Worm (Caenorhabditis elegans): ENCODE results near the gene K05B2.2.
A peak's percentile ranks its signal among the peaks of the same experiment; 100 is the strongest.

The K05B2.2 gene

DNA sequence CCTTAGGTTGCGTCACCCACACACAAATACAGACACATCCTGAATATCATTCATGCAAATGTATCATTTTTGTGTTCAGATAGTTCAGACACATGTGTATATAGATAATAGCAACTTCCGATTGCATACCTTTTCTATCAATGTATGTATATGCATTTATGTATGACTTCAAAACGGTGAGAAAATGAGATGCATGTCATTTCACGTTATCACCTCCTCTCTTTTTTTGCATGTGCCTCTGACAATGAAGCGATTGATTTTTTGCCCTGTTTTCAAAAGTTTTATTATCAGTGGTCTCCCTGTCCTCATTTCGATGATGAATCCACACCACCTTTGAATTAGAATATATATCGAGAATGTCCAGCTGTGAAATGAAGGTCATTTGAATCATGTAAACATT, at the start of gene K05B2.2:
TSS of gene K05B2.2 (plus strand) at position 278 of the 400 bp plus-strand sequence.
- no peak for TF ChIP-seq med-1 (GFP tag; optimal IDR thresholded peaks at IDR 0.05; ENCODE audit: insufficient read depth)
- TF ChIP-seq ztf-23 (GFP tag; IDR thresholded peaks at IDR 0.05), result no peak
- TF ChIP-seq flt-1 (GFP tag; IDR thresholded peaks at IDR 0.05), result no peak
- TF ChIP-seq ref-1 (GFP tag; conservative IDR thresholded peaks at IDR 0.05), result no peak
- TF ChIP-seq ztf-29 (GFP tag; IDR thresholded peaks at IDR 0.05), result no peak
- no peak for TF ChIP-seq T22C8.4 (GFP tag; IDR thresholded peaks at IDR 0.05)
- TF ChIP-seq tab-1 (GFP tag; IDR thresholded peaks at IDR 0.05), result no peak
- no peak for TF ChIP-seq cog-1 (tag; optimal IDR thresholded peaks at IDR 0.05)
- TF ChIP-seq klf-2 (GFP tag; conservative IDR thresholded peaks at IDR 0.05), result no peak

DNA sequence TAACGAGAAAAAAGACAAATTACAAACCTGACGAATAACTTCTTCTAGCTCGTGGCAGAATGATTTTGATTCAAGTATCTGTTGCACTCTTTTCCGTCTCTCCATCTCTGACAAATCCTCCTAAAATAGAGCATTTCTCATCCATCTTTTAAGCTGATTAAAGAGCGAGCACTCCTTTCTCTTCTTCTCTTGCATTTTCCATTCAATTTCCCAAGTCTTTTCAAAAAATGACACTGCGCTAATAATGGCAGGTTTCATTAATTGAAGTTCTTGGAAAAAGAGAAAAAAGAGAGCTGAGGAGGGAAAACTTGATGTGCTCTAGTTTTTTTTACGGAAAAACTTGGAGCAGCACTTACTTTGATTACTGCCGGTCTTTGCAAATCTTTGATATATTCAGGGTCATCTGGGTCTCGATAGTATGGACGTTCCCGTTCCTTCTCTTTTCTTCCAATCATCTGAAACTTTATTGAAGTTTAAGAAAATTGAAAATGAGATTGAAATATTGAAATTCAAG, 46.2 kb upstream of the K05B2.2 start, which contains the start of gene add-1:
TSS of gene add-1 (minus strand) at position 464 of the 514 bp plus-strand sequence.
- TF ChIP-seq cog-1 (tag; optimal IDR thresholded peaks at IDR 0.05) (no peak), ztf-29 (GFP tag; IDR thresholded peaks at IDR 0.05) (no peak), T22C8.4 (GFP tag; IDR thresholded peaks at IDR 0.05) (no peak), klf-2 (GFP tag; conservative IDR thresholded peaks at IDR 0.05) (no peak), med-1 (GFP tag; optimal IDR thresholded peaks at IDR 0.05; ENCODE audit: insufficient read depth) (no peak), ref-1 (GFP tag; conservative IDR thresholded peaks at IDR 0.05) (no peak), tab-1 (GFP tag; IDR thresholded peaks at IDR 0.05) (no peak), ztf-23 (GFP tag; IDR thresholded peaks at IDR 0.05) (no peak), flt-1 (GFP tag; IDR thresholded peaks at IDR 0.05) (no peak)

DNA sequence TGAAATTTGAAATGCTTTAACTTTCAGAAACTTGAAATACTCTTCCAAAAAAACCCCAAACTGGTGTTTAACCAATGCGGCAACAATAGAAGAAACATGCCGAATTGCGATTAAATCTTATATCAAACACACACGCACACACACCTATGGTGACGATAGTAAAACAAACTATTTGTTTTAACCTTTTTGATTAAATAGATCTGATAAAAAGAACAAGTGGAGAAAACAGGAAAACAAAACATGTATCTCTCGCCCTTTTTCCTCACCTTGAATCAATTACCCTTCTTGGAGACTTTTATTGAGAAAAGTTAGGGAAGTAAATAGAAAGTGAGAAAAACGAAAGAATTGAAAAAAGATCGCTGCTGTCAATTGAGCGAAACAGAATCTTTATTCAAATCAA, 44.5 kb upstream of the K05B2.2 start:
- TF ChIP-seq cog-1 (tag; optimal IDR thresholded peaks at IDR 0.05) (no peak), flt-1 (GFP tag; IDR thresholded peaks at IDR 0.05) (no peak), T22C8.4 (GFP tag; IDR thresholded peaks at IDR 0.05) (no peak), ztf-23 (GFP tag; IDR thresholded peaks at IDR 0.05) (no peak), klf-2 (GFP tag; conservative IDR thresholded peaks at IDR 0.05) (no peak), tab-1 (GFP tag; IDR thresholded peaks at IDR 0.05) (no peak), ref-1 (GFP tag; conservative IDR thresholded peaks at IDR 0.05) (no peak), ztf-29 (GFP tag; IDR thresholded peaks at IDR 0.05) (no peak), med-1 (GFP tag; optimal IDR thresholded peaks at IDR 0.05; ENCODE audit: insufficient read depth) (no peak)

DNA sequence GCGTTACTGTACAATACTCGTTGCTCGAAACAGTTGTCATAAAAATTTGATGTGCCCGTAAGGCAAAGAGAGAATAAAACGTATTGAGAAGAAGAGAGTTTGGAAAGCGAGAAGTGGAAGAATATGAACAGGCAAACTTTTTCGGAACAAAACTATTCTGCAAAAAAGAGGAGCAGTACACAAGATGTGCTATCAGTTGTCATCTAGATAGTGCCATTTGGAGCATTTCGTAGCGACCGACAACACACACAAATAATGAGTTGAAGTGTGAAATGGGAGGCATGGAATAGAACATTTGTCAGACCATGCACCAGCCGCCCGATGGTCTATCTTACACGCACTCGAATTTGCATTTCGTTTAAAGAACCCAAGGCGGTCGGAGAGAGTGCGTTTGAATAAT, 43.8 kb upstream of the K05B2.2 start:
- no peak for TF ChIP-seq tab-1 (GFP tag; IDR thresholded peaks at IDR 0.05)
- TF ChIP-seq cog-1 (tag; optimal IDR thresholded peaks at IDR 0.05), result no peak
- TF ChIP-seq ztf-23 (GFP tag; IDR thresholded peaks at IDR 0.05), result no peak
- no peak for TF ChIP-seq ztf-29 (GFP tag; IDR thresholded peaks at IDR 0.05)
- TF ChIP-seq flt-1 (GFP tag; IDR thresholded peaks at IDR 0.05), result no peak
- no peak for TF ChIP-seq ref-1 (GFP tag; conservative IDR thresholded peaks at IDR 0.05)
- TF ChIP-seq klf-2 (GFP tag; conservative IDR thresholded peaks at IDR 0.05), result no peak

DNA sequence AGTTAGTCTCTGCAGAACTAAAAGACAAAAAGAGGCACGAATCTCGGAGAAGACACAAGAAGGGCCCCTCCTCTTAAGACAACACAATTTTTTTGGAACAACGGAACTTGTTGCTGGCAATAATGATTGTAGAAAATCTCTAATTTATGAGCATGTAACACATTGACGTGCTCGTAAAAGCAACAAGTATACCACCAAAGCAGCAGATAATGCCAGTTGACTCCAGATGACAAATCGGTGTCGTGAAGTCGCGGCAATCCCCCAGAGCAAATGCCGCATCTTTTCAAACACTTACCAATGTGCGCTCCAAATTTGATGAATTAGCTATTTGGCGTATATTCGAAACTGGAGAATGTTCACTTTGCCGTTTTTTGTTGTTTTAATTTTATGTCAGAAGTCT, 41.7 kb upstream of the K05B2.2 start:
- TF ChIP-seq T22C8.4 (GFP tag; IDR thresholded peaks at IDR 0.05) (no peak), ztf-29 (GFP tag; IDR thresholded peaks at IDR 0.05) (no peak), flt-1 (GFP tag; IDR thresholded peaks at IDR 0.05) (no peak), klf-2 (GFP tag; conservative IDR thresholded peaks at IDR 0.05) (no peak), cog-1 (tag; optimal IDR thresholded peaks at IDR 0.05) (no peak), tab-1 (GFP tag; IDR thresholded peaks at IDR 0.05) (no peak), ref-1 (GFP tag; conservative IDR thresholded peaks at IDR 0.05) (no peak), med-1 (GFP tag; optimal IDR thresholded peaks at IDR 0.05; ENCODE audit: insufficient read depth) (no peak), ztf-23 (GFP tag; IDR thresholded peaks at IDR 0.05) (no peak)

DNA sequence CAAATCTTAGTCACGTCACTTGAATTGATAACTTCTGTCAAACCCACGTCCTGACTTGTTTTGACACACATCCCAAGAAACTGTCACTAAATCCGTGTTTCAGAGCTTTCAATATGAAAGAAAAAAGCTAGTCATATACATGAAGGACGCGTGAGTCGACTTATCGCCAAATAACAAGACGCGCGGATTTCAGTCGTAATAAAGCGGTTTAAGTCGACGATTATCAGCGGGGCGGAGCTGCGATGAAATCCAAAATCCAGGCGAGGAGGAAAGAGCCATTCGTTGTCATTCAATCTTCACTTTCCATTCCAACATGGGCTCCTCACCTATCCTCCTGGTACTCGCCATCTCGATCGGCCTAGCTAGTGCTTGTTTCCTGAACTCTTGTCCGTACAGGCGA, 40.1 kb upstream of the K05B2.2 start, which contains the start of gene ntc-1:
TSS of gene ntc-1 (plus strand) at position 301 of the 400 bp plus-strand sequence.
- TF ChIP-seq ztf-29 (GFP tag; IDR thresholded peaks at IDR 0.05), result no peak
- TF ChIP-seq klf-2 (GFP tag; conservative IDR thresholded peaks at IDR 0.05), result no peak
- no peak for TF ChIP-seq flt-1 (GFP tag; IDR thresholded peaks at IDR 0.05)
- TF ChIP-seq ref-1 (GFP tag; conservative IDR thresholded peaks at IDR 0.05), result no peak
- TF ChIP-seq tab-1 (GFP tag; IDR thresholded peaks at IDR 0.05), result no peak
- TF ChIP-seq ztf-23 (GFP tag; IDR thresholded peaks at IDR 0.05), result no peak
- no peak for TF ChIP-seq cog-1 (tag; optimal IDR thresholded peaks at IDR 0.05)
- no peak for TF ChIP-seq med-1 (GFP tag; optimal IDR thresholded peaks at IDR 0.05; ENCODE audit: insufficient read depth)
- TF ChIP-seq T22C8.4 (GFP tag; IDR thresholded peaks at IDR 0.05), result no peak

DNA sequence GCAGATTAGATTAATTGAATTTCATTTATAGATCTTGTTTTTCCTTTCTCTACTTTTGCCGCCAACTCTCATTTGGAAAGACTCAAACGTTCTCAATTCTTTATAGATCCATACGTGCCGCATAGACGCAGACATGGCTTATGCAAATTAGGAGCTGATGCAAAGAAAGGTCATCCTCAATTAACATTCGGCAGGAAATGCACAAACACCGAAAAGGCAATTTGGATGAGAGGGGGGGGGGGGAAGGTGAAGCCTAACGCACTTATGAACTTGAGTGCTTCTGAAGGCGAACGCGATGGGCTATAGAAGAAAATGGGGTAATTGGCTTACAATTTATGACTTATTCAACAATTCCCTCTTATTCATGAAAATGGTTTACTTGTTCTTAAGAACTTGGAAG, 36.3 kb upstream of the K05B2.2 start:
- no peak for TF ChIP-seq T22C8.4 (GFP tag; IDR thresholded peaks at IDR 0.05)
- TF ChIP-seq med-1 (GFP tag; optimal IDR thresholded peaks at IDR 0.05; ENCODE audit: insufficient read depth), result no peak
- peak; percentile 34; the same call in 1 of the 2 replicates for TF ChIP-seq tab-1 (GFP tag; IDR thresholded peaks at IDR 0.05)

DNA sequence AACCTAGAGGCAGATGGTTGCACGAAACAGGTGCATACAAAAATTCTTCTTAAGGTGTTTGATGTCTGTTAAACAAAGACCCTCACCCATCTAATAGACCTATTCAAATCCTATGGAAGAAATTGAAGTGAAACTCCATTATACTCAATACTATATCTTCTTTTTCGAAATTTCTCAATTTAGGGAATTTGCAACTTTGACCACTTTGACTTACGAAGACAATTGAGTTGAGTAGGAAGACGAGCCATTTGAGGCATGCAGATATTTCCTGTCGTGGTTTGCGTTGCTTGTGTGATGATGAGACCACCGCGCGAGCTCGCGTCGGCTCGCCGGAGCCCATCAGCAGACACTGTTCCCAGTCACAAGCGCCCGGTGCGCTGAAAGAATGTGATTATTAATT, 35.2 kb upstream of the K05B2.2 start:
- TF ChIP-seq ztf-29 (GFP tag; IDR thresholded peaks at IDR 0.05), result no peak
- TF ChIP-seq T22C8.4 (GFP tag; IDR thresholded peaks at IDR 0.05), result no peak
- no peak for TF ChIP-seq tab-1 (GFP tag; IDR thresholded peaks at IDR 0.05)
- no peak for TF ChIP-seq cog-1 (tag; optimal IDR thresholded peaks at IDR 0.05)

DNA sequence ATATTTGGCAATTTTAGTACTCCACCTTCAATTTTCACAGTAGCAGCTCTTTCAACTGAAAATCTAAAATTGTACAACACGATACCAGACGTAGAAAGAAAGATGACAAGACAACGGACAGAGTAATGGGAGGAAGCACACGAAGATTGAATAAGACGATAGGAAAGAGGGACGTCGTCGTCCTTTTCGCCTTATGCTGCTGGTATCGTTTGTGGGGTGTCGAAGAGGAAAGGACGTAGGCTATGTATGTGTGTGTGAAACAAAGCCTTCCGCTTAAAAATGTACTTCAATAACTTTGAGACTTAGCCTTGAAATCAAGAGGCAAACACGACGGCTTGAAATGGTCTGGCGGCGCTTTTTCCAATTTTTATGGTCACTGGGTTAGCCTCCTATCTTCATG, 33.1 kb upstream of the K05B2.2 start:
- no peak for TF ChIP-seq ref-1 (GFP tag; conservative IDR thresholded peaks at IDR 0.05)
- TF ChIP-seq cog-1 (tag; optimal IDR thresholded peaks at IDR 0.05), result no peak
- no peak for TF ChIP-seq klf-2 (GFP tag; conservative IDR thresholded peaks at IDR 0.05)
- no peak for TF ChIP-seq ztf-29 (GFP tag; IDR thresholded peaks at IDR 0.05)
- TF ChIP-seq tab-1 (GFP tag; IDR thresholded peaks at IDR 0.05), result no peak
- no peak for TF ChIP-seq ztf-23 (GFP tag; IDR thresholded peaks at IDR 0.05)

DNA sequence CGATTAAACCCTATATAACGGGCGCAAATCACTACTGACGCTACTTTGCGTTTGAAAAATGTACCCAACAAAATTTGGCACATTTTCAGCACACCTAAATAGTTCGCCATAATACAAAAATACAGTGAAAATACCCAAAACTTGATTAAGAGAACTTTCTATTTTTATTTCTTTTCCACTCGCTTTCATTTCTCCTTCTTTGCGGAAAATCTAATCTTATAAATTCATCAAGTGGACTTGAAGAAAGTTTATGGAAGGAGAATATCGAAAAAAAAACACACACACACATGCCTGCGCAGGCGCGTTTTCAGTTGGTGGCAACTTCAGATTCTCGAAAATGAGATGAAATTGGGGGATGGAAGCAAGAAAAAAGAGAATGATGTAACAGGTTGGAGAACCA, 30.6 kb upstream of the K05B2.2 start:
- TF ChIP-seq ref-1 (GFP tag; conservative IDR thresholded peaks at IDR 0.05), result no peak
- no peak for TF ChIP-seq T22C8.4 (GFP tag; IDR thresholded peaks at IDR 0.05)
- TF ChIP-seq ztf-23 (GFP tag; IDR thresholded peaks at IDR 0.05), result no peak
- no peak for TF ChIP-seq cog-1 (tag; optimal IDR thresholded peaks at IDR 0.05)
- TF ChIP-seq ztf-29 (GFP tag; IDR thresholded peaks at IDR 0.05), result no peak
- no peak for TF ChIP-seq flt-1 (GFP tag; IDR thresholded peaks at IDR 0.05)
- TF ChIP-seq med-1 (GFP tag; optimal IDR thresholded peaks at IDR 0.05; ENCODE audit: insufficient read depth), result no peak
- TF ChIP-seq tab-1 (GFP tag; IDR thresholded peaks at IDR 0.05), result no peak
- TF ChIP-seq klf-2 (GFP tag; conservative IDR thresholded peaks at IDR 0.05), result no peak
